Worm (Caenorhabditis elegans): Measurements from ENCODE around the gene C56G2.9.

C56G2.9 gene

DNA sequence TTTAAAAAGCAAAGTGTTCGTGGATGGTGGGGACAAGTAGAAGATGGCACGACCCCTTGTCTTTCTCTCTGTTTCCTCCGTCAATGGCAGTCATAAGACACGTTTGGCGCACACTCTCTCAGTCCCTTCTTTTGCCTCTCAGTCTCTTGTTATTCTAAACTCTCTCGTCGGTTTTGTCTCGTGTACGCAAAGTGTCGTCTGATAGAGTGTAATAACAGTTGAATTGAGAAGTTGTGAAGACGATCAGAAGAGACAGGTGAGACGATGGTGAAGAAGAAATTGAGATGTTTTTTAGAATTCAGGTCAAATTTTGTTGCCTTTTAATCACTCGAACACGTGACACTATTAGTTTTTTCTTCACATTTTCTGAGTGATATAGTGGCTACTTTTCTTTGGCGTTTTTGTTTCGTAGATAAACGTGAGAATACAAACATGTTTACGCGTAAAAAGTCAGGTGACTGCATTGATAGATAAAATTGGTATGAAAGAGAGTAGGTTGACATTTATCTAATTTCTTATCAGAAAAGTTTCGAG, 39.9 kb downstream of the C56G2.9 start, which contains the start of gene F47D12.9 (continued):
- peak in 1 of 2 experiments; percentile 80 for TF ChIP-seq unc-62 (GFP tag; optimal IDR thresholded peaks at IDR 0.05 in 1 of 2)
- no peak for TF ChIP-seq unc-62 (tag; optimal IDR thresholded peaks at IDR 0.05)
- TF ChIP-seq lir-3 (tag; optimal IDR thresholded peaks at IDR 0.05) = no peak
- peak; percentile 26 to 85 for TF ChIP-seq mdl-1 (tag; optimal IDR thresholded peaks at IDR 0.05)
- no peak for TF ChIP-seq zfp-2 (tag; optimal IDR thresholded peaks at IDR 0.05)
- TF ChIP-seq arid-1 (GFP tag; conservative IDR thresholded peaks at IDR 0.05) = no peak
- TF ChIP-seq saeg-2 (GFP tag; IDR thresholded peaks at IDR 0.05) = no peak
- TF ChIP-seq egl-43 (GFP tag; IDR thresholded peaks at IDR 0.05) = peak; percentile 56; the same call in 1 of the 2 replicates
- peak; percentile 82 for TF ChIP-seq php-3 (GFP tag; IDR thresholded peaks at IDR 0.05)
- TF ChIP-seq skn-1 (tag; optimal IDR thresholded peaks at IDR 0.05) = no peak
- peak; percentile 73; the same call in 1 of the 2 replicates for TF ChIP-seq dmd-6 (GFP tag; IDR thresholded peaks at IDR 0.05)
- TF ChIP-seq aly-2 (tag; optimal IDR thresholded peaks at IDR 0.05) = no peak
- no peak for TF ChIP-seq pha-4 (GFP tag; IDR thresholded peaks at IDR 0.05)
- peak; percentile 76 for TF ChIP-seq pha-4 (tag; optimal IDR thresholded peaks at IDR 0.05)
- TF ChIP-seq aha-1 (tag) = no peak
- TF ChIP-seq attf-4 (tag; optimal IDR thresholded peaks at IDR 0.05) = no peak
- TF ChIP-seq madf-5 (GFP tag; IDR thresholded peaks at IDR 0.05) = no peak
- no peak for TF ChIP-seq unc-39 (tag; optimal IDR thresholded peaks at IDR 0.05)
- TF ChIP-seq Y105C5A.15 (GFP tag; IDR thresholded peaks at IDR 0.05) = 0 out of 2 replicates have a peak, but pooled peaks have one; percentile 7

DNA sequence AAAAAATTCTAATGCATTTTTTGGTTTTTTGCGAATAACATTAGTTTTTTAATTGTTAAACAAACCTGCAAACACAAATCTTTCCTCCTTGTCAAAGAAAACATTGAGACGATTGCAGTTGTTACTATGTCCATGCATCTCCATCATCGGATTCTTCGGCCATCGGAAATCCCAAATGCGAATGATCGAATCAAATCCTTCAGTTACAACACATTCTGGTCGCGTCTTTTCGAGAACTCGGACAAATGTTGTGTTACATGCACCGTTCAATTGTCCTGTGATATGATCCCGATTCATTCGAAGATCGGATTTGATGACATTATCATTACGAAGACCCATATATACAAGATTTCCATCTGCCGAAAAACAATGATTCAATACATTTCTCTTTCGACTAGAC, 42.8 kb downstream of the C56G2.9 start:
- TF ChIP-seq aha-1 (tag) (peak; percentile 98), madf-5 (GFP tag; IDR thresholded peaks at IDR 0.05) (no peak), ama-1 (optimal IDR thresholded peaks at IDR 0.05) (peak; percentile 5)

DNA sequence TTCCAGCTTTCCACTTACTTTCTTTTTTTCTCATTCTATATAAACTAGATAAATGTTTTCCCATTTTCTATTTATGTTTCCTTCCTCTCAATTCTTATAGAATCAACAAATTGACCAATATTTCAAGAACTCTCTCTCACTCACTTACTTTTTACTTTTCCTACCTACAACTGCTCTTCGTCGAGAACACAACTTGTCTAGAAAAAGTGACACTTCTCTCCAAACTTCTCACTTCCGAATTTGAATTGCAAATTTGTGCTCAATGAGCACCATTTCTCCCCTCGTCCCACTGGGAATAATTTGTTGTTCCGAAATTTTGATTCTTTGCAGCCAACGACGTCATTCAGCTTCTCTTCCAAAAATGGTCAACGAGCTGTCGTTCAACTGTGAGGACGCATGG, 45.0 kb downstream of the C56G2.9 start, which contains the start of gene F47D12.3:
Gene F47D12.3 (plus strand): TSS at position 331 of the 400 bp plus-strand sequence.
- TF ChIP-seq ceh-62 (tag; optimal IDR thresholded peaks at IDR 0.05) (no peak), unc-62 (GFP tag; optimal IDR thresholded peaks at IDR 0.05 in 1 of 2) (peak in 1 of 2 experiments; percentile 97), unc-62 (tag; optimal IDR thresholded peaks at IDR 0.05) (no peak), ceh-20 (GFP tag; IDR thresholded peaks at IDR 0.05) (peak; percentile 18; the same call in 1 of the 2 replicates), madf-9 (GFP tag; conservative IDR thresholded peaks at IDR 0.05) (no peak)

- TF ChIP-seq tra-1 (GFP tag; IDR thresholded peaks at IDR 0.05) = no peak
- TF ChIP-seq fkh-10 (GFP tag; optimal IDR thresholded peaks at IDR 0.05) = peak; percentile 20
- TF ChIP-seq jun-1 (tag; optimal IDR thresholded peaks at IDR 0.05) = no peak
- TF ChIP-seq vab-7 (GFP tag; IDR thresholded peaks at IDR 0.05) = no peak
- no peak for TF ChIP-seq zip-11 (GFP tag; IDR thresholded peaks at IDR 0.05)
- TF ChIP-seq lin-1 (GFP tag; IDR thresholded peaks at IDR 0.05) = no peak
- TF ChIP-seq unc-62 (GFP tag; optimal IDR thresholded peaks at IDR 0.05 in 1 of 2) = peak in 1 of 2 experiments; percentile 91
- no peak for TF ChIP-seq unc-62 (tag; optimal IDR thresholded peaks at IDR 0.05)
- TF ChIP-seq dmd-6 (GFP tag; IDR thresholded peaks at IDR 0.05) = no peak
- TF ChIP-seq lin-15B (tag; optimal IDR thresholded peaks at IDR 0.05) = no peak
- no peak for TF ChIP-seq nhr-237 (tag; optimal IDR thresholded peaks at IDR 0.05)
These were observed 45.5 kb downstream of the C56G2.9 start for ce11 chrIII:6297599-6297998.

DNA sequence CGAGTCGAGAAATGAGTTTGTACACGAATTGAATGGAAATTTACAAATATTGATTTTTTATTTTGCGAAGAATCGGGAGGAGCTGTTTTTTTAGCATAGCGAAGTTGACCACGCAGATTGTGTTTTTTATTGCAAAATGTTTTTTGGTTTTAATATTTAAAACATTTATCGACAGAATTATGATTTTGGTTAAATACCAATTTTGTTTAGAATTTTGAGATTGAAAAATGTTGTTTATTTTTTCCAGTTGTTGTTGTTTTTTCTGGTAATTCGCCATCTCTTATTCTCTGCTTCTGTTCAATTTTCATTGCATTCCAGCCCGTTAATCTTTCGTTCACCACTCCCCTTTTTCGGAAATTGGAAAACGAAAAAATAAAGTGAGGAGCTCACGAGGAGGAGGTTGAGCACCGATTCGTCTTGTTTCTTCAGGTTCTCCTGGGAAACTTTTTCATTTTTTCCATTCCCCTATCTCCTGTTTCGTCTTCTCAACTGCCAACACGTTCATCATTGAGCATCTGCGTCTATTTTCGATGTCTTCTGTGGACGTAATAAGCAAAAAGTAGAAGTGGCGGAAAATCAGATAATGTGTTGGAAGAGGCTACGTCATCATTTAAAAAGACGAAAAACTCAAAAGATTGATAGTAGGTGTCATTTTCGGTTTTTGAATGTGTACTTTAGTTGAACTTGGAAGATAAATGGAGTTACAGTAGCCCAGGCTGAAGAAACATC, 47.0 kb downstream of the C56G2.9 start, which contains the start of gene F47D12.7:
Gene F47D12.7 (minus strand): TSS at position 51 of the 729 bp plus-strand sequence.
- TF ChIP-seq unc-62 (GFP tag; optimal IDR thresholded peaks at IDR 0.05 in 1 of 2) (peak in 1 of 2 experiments; percentile 97), unc-62 (tag; optimal IDR thresholded peaks at IDR 0.05) (no peak), zag-1 (tag; optimal IDR thresholded peaks at IDR 0.05) (no peak), lin-38 (GFP tag; IDR thresholded peaks at IDR 0.05) (no peak), ceh-20 (GFP tag; IDR thresholded peaks at IDR 0.05) (0 out of 2 replicates have a peak, but pooled peaks have one; percentile 15), lir-3 (tag; optimal IDR thresholded peaks at IDR 0.05) (no peak)

All from whole organism, L4 larva.